Worm (Caenorhabditis elegans) whole organism, L2 larva: Measurements from ENCODE around the gene dsl-4.

Source experiments
- C34F6.9 ChIP-seq: fragments of 150-350 bp; optimal IDR thresholded peaks from 2 replicates; lab custom pipeline; 2014; ENCODE audit warnings: missing biosample characterization, missing genetic modification characterization
- F13H6.1 ChIP-seq: sonication (generic microtip); optimal IDR thresholded peaks from 2 replicates; lab custom pipeline; 2016; ENCODE audit warnings: missing genetic modification characterization, missing compliant biosample characterization
- R02D3.7 ChIP-seq: fragments of 150-350 bp; optimal IDR thresholded peaks from 2 replicates; lab custom pipeline; 2014; ENCODE audit warnings: missing biosample characterization, missing genetic modification characterization
- ZK546.5 ChIP-seq: sonication (generic microtip); optimal IDR thresholded peaks from 2 replicates; lab custom pipeline; 2017; ENCODE audit warnings: missing biosample characterization, missing genetic modification characterization
- alr-1 ChIP-seq: fragments of 150-350 bp; optimal IDR thresholded peaks from 2 replicates; lab custom pipeline; 2014; ENCODE audit warnings: missing biosample characterization, missing genetic modification characterization
- aly-2 ChIP-seq: fragments of 150-350 bp; optimal IDR thresholded peaks from 2 replicates; lab custom pipeline; 2014; ENCODE audit warnings: missing biosample characterization, missing genetic modification characterization
- ama-1 ChIP-seq: fragments of 150-350 bp; optimal IDR thresholded peaks from 2 replicates; lab custom pipeline; 2018; ENCODE audit warnings: inconsistent platforms
- blmp-1 ChIP-seq: sonication (generic microtip); optimal IDR thresholded peaks from 2 replicates; lab custom pipeline; 2017; ENCODE audit warnings: missing genetic modification characterization, mild to moderate bottlenecking, missing compliant biosample characterization, antibody characterized with exemption, moderate library complexity; ENCODE audit not compliant: insufficient read depth
- ceh-82 ChIP-seq: fragments of 150-350 bp; optimal IDR thresholded peaks from 2 replicates; lab custom pipeline; 2014; ENCODE audit warnings: missing biosample characterization, missing genetic modification characterization
- crh-2 ChIP-seq: sonication (generic microtip); optimal IDR thresholded peaks from 2 replicates; lab custom pipeline; 2017; ENCODE audit warnings: missing biosample characterization, missing genetic modification characterization
- dmd-4 ChIP-seq: sonication (generic microtip); optimal IDR thresholded peaks from 2 replicates; lab custom pipeline; 2017; ENCODE audit warnings: missing biosample characterization, missing genetic modification characterization
- egl-27 ChIP-seq: sonication (generic microtip); optimal IDR thresholded peaks from 3 replicates; lab custom pipeline; 2017; ENCODE audit warnings: missing biosample characterization, missing genetic modification reagents, missing genetic modification characterization
- elt-1 ChIP-seq: fragments of 150-350 bp; optimal IDR thresholded peaks from 2 replicates; lab custom pipeline; 2014; ENCODE audit warnings: missing biosample characterization, missing genetic modification characterization
- fos-1 ChIP-seq: fragments of 150-350 bp; optimal IDR thresholded peaks from 2 replicates; lab custom pipeline; 2014; ENCODE audit warnings: missing biosample characterization, missing genetic modification characterization
- lin-11 ChIP-seq: fragments of 150-350 bp; sonication (generic microtip); optimal IDR thresholded peaks from 2 replicates; lab custom pipeline; 2014; ENCODE audit warnings: missing biosample characterization, missing genetic modification characterization, inconsistent platforms, mixed read lengths
- lsy-2 ChIP-seq, 2 experiments: fragments of 150-350 bp in 1 of 2; sonication (generic microtip) in 1 of 2; optimal IDR thresholded peaks; 2 replicates each; lab custom pipeline; 2014 to 2017; ENCODE audit warnings: missing biosample characterization in 2 of 2, missing genetic modification characterization in 2 of 2
- mbf-1 ChIP-seq: sonication (generic microtip); optimal IDR thresholded peaks from 2 replicates; lab custom pipeline; 2017; ENCODE audit warnings: missing biosample characterization, missing genetic modification characterization
- mdl-1 ChIP-seq, 2 experiments: fragments of 150-350 bp in 1 of 2; sonication (generic microtip) in 1 of 2; optimal IDR thresholded peaks; 2 replicates each; lab custom pipeline; 2017; ENCODE audit warnings: missing biosample characterization in 2 of 2, missing genetic modification characterization in 2 of 2
- nhr-10 ChIP-seq: sonication (generic microtip); optimal IDR thresholded peaks from 2 replicates; lab custom pipeline; 2017; ENCODE audit warnings: missing biosample characterization, missing genetic modification characterization
- nhr-11 ChIP-seq: fragments of 150-350 bp; optimal IDR thresholded peaks from 2 replicates; lab custom pipeline; 2014; ENCODE audit warnings: missing biosample characterization, missing genetic modification characterization
- nhr-12 ChIP-seq: fragments of 150-350 bp; optimal IDR thresholded peaks from 2 replicates; lab custom pipeline; 2014; ENCODE audit warnings: missing biosample characterization, missing genetic modification characterization
- nhr-129 ChIP-seq: fragments of 150-350 bp; optimal IDR thresholded peaks from 2 replicates; lab custom pipeline; 2014; ENCODE audit warnings: missing biosample characterization, missing genetic modification characterization
- nhr-23 ChIP-seq: fragments of 150-350 bp; optimal IDR thresholded peaks from 2 replicates; lab custom pipeline; 2014; ENCODE audit warnings: missing biosample characterization, missing genetic modification reagents, missing genetic modification characterization
- nhr-25 ChIP-seq: fragments of 150-350 bp; sonication (generic microtip); optimal IDR thresholded peaks from 3 replicates; lab custom pipeline; 2014; ENCODE audit warnings: missing biosample characterization, missing genetic modification characterization
- nhr-6 ChIP-seq: fragments of 150-350 bp; optimal IDR thresholded peaks from 2 replicates; lab custom pipeline; 2014; ENCODE audit warnings: missing biosample characterization, missing genetic modification characterization
- peb-1 ChIP-seq: fragments of 150-350 bp; optimal IDR thresholded peaks from 2 replicates; lab custom pipeline; 2014; ENCODE audit warnings: missing biosample characterization, missing genetic modification characterization
- sma-3 ChIP-seq: sonication (generic microtip); optimal IDR thresholded peaks from 2 replicates; lab custom pipeline; 2016; ENCODE audit warnings: missing genetic modification reagents, missing genetic modification characterization, missing compliant biosample characterization
- sma-9 ChIP-seq, 2 experiments: fragments of 150-350 bp in 1 of 2; sonication (generic microtip) in 1 of 2; optimal IDR thresholded peaks; 2 replicates each; lab custom pipeline; 2014 to 2016; ENCODE audit warnings: missing genetic modification characterization in 2 of 2, mild to moderate bottlenecking in 1 of 2, missing biosample characterization in 1 of 2, missing compliant biosample characterization in 1 of 2, missing genetic modification reagents in 1 of 2, moderate library complexity in 1 of 2
- snpc-4 ChIP-seq: fragments of 150-350 bp; optimal IDR thresholded peaks from 2 replicates; lab custom pipeline; 2014; ENCODE audit warnings: missing biosample characterization, missing genetic modification characterization
- unc-55 ChIP-seq: fragments of 150-350 bp; sonication (generic microtip); optimal IDR thresholded peaks from 3 replicates; lab custom pipeline; 2014; ENCODE audit warnings: missing biosample characterization, missing genetic modification reagents, missing genetic modification characterization
- zag-1 ChIP-seq: fragments of 150-350 bp; optimal IDR thresholded peaks from 2 replicates; lab custom pipeline; 2014; ENCODE audit warnings: missing biosample characterization, missing genetic modification characterization
- ztf-1 ChIP-seq: fragments of 200-800 bp; sonication (Bioruptor generic); conservative IDR thresholded peaks from 2 replicates; pipeline ENCODE4 v1.3.6; 2022; ENCODE audit warnings: missing genetic modification characterization, missing compliant biosample characterization
- ztf-11 ChIP-seq: sonication (generic microtip); optimal IDR thresholded peaks from 2 replicates; lab custom pipeline; 2017; ENCODE audit warnings: missing biosample characterization, missing genetic modification characterization

Gene dsl-4

ce11 chrX:14090089-14090488 is at the start of gene dsl-4:
Gene dsl-4 (plus strand): TSS chrX:14090389.
- no peak for TF ChIP-seq nhr-6 (tag; lab: Kevin White, UChicago)
- TF ChIP-seq, all 48 proteins: peak for 0

DNA sequence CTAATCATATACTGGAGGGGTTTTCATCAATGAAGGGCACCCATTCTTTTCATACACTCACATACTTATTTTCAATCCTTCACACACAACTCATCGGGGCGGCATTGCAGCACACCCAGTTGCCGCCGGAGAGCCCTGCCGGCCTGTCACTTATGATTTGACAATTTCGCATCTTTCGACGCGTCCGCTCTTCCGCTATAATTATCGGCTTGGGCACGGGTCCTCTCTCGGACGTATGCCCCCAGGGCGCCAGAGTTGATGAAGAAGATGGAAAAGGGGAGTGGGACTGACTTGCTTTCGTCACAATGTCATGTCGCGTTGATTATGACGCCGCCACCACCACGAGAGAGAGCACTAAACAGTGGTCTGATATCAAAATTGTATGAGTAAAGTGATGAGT is 45.8 kb upstream of the dsl-4 start:
- TF ChIP-seq ztf-11 (tag; lab: Kevin White, UChicago) (no peak), F13H6.1 (peak; percentile 49), ztf-1 (no peak), alr-1 (tag; lab: Kevin White, UChicago) (no peak), sma-9 (GFP tag; optimal IDR thresholded peaks at IDR 0.05; lab: Kevin White, UChicago) (peak; percentile 1), sma-9 (tag; optimal IDR thresholded peaks at IDR 0.05; lab: Kevin White, UChicago) (no peak)

- TF ChIP-seq fos-1 (tag; lab: Kevin White, UChicago) (no peak), snpc-4 (tag; lab: Kevin White, UChicago) (no peak), blmp-1 (tag; lab: Kevin White, UChicago) (no peak), dmd-4 (tag; lab: Kevin White, UChicago) (no peak), crh-2 (no peak), egl-27 (tag; lab: Kevin White, UChicago) (no peak), lsy-2 (tag; optimal IDR thresholded peaks at IDR 0.05; lab: Kevin White, UChicago) (no peak), ama-1 (lab: Kevin White, UChicago) (no peak), nhr-11 (tag; lab: Kevin White, UChicago) (no peak), alr-1 (tag; lab: Kevin White, UChicago) (no peak), elt-1 (tag; lab: Kevin White, UChicago) (no peak), aly-2 (tag; lab: Kevin White, UChicago) (no peak), nhr-25 (no peak), C34F6.9 (no peak), nhr-129 (no peak), ceh-82 (tag; lab: Kevin White, UChicago) (no peak), mbf-1 (tag; lab: Kevin White, UChicago) (no peak), F13H6.1 (no peak), lin-11 (no peak), R02D3.7 (no peak)
- TF ChIP-seq, all 48 proteins: peak for 0
Measured at ce11 chrX:14047609-14048008, 42.6 kb upstream of the dsl-4 start.

- TF ChIP-seq snpc-4 (tag; lab: Kevin White, UChicago), result no peak
- no peak for TF ChIP-seq unc-55
- no peak for TF ChIP-seq ztf-11 (tag; lab: Kevin White, UChicago)
- no peak for TF ChIP-seq nhr-10 (tag; lab: Kevin White, UChicago)
- TF ChIP-seq ZK546.5 (tag; lab: Kevin White, UChicago), result no peak
- no peak for TF ChIP-seq mdl-1 (tag; optimal IDR thresholded peaks at IDR 0.05; lab: Kevin White, UChicago)
- no peak for TF ChIP-seq nhr-6 (tag; lab: Kevin White, UChicago)
- TF ChIP-seq peb-1, result no peak
- no peak for TF ChIP-seq nhr-25
- no peak for TF ChIP-seq ztf-1
Measured at ce11 chrX:14049235-14049634, 41.0 kb upstream of the dsl-4 start, which contains the start of gene dyc-1. Gene dyc-1 (plus strand): TSS chrX:14049535.

DNA sequence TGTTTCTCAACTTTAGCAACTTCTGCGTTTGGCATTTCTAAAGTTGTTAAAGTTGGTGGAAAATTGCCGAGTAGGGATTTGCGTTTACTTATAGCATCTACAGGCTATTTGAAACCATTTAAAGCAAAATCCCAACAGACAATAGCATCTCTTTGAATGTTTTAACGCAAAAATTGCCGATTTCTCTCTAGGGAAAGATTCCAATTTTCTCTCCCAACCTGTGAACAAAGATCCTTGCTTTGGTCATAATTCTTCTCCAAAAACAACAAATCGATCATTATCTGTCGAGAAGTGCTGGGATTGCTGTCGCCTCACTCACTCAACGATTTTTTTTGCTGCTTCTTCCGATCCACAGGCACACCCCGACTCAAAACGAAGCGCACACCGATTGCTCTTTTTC is 36.4 kb upstream of the dsl-4 start:
- TF ChIP-seq nhr-23 (tag; lab: Kevin White, UChicago) (no peak), lin-11 (no peak), sma-3 (GFP tag; lab: Kevin White, UChicago) (no peak), aly-2 (tag; lab: Kevin White, UChicago) (no peak), F13H6.1 (no peak), nhr-10 (tag; lab: Kevin White, UChicago) (no peak)

DNA sequence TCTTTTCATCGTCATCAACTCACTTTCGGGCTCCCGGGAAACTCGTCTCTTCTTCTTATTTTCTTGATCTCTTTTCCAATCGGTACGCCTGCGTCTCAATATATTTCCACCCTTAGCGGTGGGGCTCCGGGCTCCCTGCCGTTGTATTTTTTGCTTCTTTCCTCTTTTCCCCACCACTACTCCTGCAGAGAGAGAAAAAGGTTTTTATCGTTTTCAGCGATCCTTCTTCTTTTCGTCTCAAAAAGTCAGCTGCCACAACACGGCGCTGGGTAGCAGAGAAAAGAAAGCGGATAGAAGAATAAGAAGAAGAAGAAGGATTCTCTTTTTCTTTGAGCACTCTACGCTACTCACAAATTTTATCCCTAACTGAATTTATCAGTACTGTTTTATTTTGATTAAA is 35.4 kb upstream of the dsl-4 start:
- no peak for TF ChIP-seq zag-1 (tag; lab: Kevin White, UChicago)
- no peak for TF ChIP-seq sma-9 (GFP tag; optimal IDR thresholded peaks at IDR 0.05; lab: Kevin White, UChicago)
- no peak for TF ChIP-seq sma-9 (tag; optimal IDR thresholded peaks at IDR 0.05; lab: Kevin White, UChicago)
- peak; percentile 67 for TF ChIP-seq F13H6.1
- TF ChIP-seq R02D3.7, result no peak
- no peak for TF ChIP-seq nhr-25
- no peak for TF ChIP-seq nhr-12
- peak; percentile 46 for TF ChIP-seq nhr-129
